Worm (Caenorhabditis elegans): ENCODE results near the gene F37B4.15.

F37B4.15 gene

DNA sequence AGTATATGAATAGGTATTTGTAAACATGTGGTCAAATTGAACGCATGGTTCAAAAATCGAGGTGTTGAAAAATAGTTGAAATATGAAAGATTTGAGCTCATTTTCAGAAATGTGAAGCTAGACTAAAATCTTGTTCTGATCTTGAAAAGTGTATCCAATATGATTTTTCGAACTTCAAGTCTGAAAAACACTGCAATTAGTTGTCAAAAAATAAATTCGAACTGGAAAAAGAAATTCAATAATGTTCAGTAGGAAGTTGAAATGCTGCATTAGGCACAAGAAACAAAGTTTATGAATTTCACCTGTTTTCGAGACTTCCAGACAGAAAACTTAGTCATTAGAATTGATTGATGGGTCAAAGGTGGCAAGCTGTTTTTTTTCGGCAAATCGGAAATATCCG is 30.5 kb upstream of the F37B4.15 start, which contains the start of gene srh-270:
Gene srh-270, minus strand, starts transcription at position 101 of the 400 bp plus-strand sequence.
- TF ChIP-seq efl-1 (GFP tag; optimal IDR thresholded peaks at IDR 0.05) (no peak), lin-40 (tag; optimal IDR thresholded peaks at IDR 0.05) (no peak), F52B5.7 (tag; optimal IDR thresholded peaks at IDR 0.05) (no peak), madf-8 (GFP tag; conservative IDR thresholded peaks at IDR 0.05) (no peak), mcd-1 (GFP tag; IDR thresholded peaks at IDR 0.05) (no peak), dox-1 (GFP tag; IDR thresholded peaks at IDR 0.05) (no peak), athp-1 (tag; optimal IDR thresholded peaks at IDR 0.05) (no peak)

DNA sequence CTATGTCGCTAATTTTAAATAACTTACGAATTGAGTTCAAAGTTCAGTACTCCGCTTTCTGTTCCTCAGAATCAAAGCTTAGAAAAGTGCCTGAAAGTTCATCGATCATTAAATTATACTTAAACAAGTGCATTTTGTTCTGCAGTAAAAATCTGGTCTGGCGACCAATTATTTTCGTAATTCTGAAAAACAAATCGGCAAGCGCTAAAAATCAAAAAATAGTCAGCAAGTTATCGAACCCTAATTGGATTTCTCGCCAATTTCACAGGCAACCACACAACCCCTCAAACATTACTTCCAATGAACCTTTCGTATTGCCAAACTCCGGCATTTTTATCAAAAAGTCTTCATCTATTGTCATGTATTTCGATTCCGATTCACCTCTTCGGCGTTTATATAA is 29.0 kb upstream of the F37B4.15 start, which contains the start of gene srh-272:
Gene srh-272, plus strand, starts transcription at position 301 of the 400 bp plus-strand sequence.
- TF ChIP-seq lsl-1 (GFP tag; optimal IDR thresholded peaks at IDR 0.05) (no peak), unc-130 (GFP tag; optimal IDR thresholded peaks at IDR 0.05) (no peak), hrde-1 (tag; optimal IDR thresholded peaks at IDR 0.05; ENCODE audit: borderline replicate concordance) (no peak), aptf-2 (GFP tag; conservative IDR thresholded peaks at IDR 0.05) (no peak), snpc-4 (GFP tag; optimal IDR thresholded peaks at IDR 0.05) (no peak), snpc-4 (tag; optimal IDR thresholded peaks at IDR 0.05) (no peak), tbx-9 (tag; optimal IDR thresholded peaks at IDR 0.05; ENCODE audit: borderline replicate concordance) (no peak), rec-8 (tag; optimal IDR thresholded peaks at IDR 0.05) (no peak), ztf-18 (tag; optimal IDR thresholded peaks at IDR 0.05) (no peak), rcor-1 (GFP tag; IDR thresholded peaks at IDR 0.05) (no peak), attf-5 (GFP tag; optimal IDR thresholded peaks at IDR 0.05) (no peak), ceh-79 (tag; optimal IDR thresholded peaks at IDR 0.05) (no peak)

DNA sequence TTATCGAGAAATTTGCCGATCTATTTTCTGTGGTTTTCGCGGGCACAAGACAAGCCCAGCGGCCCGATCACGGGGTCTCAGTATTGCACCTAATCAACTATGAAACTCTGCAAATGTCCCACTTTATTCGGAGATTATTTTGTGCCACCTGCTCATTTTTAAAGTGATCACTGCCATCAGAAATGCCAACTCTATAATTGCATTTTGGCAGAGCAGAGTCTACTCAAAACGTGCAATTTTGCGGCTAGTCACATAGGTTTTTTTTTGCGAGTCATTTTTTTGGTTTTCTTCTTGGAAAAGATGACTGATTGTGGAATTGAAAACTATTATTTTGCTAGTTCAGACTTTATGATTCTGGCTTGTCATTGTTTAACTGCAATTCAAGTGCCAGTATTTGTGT is 27.1 kb upstream of the F37B4.15 start, which contains the start of gene srh-240:
Gene srh-240, plus strand, starts transcription at position 301 of the 400 bp plus-strand sequence.
- TF ChIP-seq egl-44 (GFP tag; IDR thresholded peaks at IDR 0.05) (no peak), F10E7.11 (tag; optimal IDR thresholded peaks at IDR 0.05) (no peak), snpc-1.1 (tag; optimal IDR thresholded peaks at IDR 0.05; ENCODE audit: insufficient read depth) (no peak), ztf-28 (GFP tag; IDR thresholded peaks at IDR 0.05) (no peak), B0261.1 (tag; optimal IDR thresholded peaks at IDR 0.05) (no peak), ama-1 (optimal IDR thresholded peaks at IDR 0.05) (no peak), ama-1 (GFP tag; optimal IDR thresholded peaks at IDR 0.05) (no peak), lin-54 (GFP tag; optimal IDR thresholded peaks at IDR 0.05) (no peak), unc-62 (GFP tag; optimal IDR thresholded peaks at IDR 0.05) (no peak), F33H1.4 (GFP tag; IDR thresholded peaks at IDR 0.05) (no peak), ccch-3 (GFP tag; optimal IDR thresholded peaks at IDR 0.05) (no peak), rec-8 (tag; optimal IDR thresholded peaks at IDR 0.05) (no peak), madf-8 (GFP tag; conservative IDR thresholded peaks at IDR 0.05) (no peak)

DNA sequence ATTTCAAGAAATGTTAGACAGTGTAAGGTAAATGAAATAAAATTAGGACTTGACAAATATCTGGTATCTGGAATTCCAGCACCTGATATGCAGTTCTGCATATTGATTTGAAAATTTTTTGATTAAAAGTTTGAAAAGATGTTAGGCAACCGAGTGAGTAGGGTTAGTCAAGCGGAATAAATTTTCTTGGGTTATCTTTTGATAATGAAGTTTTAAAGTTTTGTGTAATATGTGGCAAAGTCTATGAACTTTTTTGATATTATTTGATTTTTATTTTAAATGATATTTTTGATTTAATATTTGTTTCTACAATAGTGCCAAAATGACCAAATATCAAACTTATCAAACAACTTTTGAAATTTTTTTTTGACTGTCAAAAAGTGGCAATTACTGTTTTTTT is 22.5 kb upstream of the F37B4.15 start, which contains the start of gene srh-241:
Gene srh-241, minus strand, starts transcription at position 101 of the 400 bp plus-strand sequence.
- TF ChIP-seq Y53F4B.3 (GFP tag; IDR thresholded peaks at IDR 0.05) (no peak), tbx-9 (tag; optimal IDR thresholded peaks at IDR 0.05; ENCODE audit: borderline replicate concordance) (no peak), let-607 (tag; optimal IDR thresholded peaks at IDR 0.05) (no peak), attf-5 (GFP tag; optimal IDR thresholded peaks at IDR 0.05) (no peak), cebp-1 (GFP tag; IDR thresholded peaks at IDR 0.05) (no peak), cebp-1 (tag; optimal IDR thresholded peaks at IDR 0.05) (no peak), rec-8 (tag; optimal IDR thresholded peaks at IDR 0.05) (no peak), F49E8.2 (tag; optimal IDR thresholded peaks at IDR 0.05; ENCODE audit: insufficient read depth) (no peak), Y56A3A.18 (GFP tag; IDR thresholded peaks at IDR 0.05) (no peak), ztf-6 (GFP tag; IDR thresholded peaks at IDR 0.05) (no peak), ztf-25 (GFP tag; IDR thresholded peaks at IDR 0.05) (no peak), die-1 (tag; optimal IDR thresholded peaks at IDR 0.05) (no peak), Y95B8A.8 (GFP tag; IDR thresholded peaks at IDR 0.05) (no peak), egl-18 (GFP tag; IDR thresholded peaks at IDR 0.05) (no peak), lin-35 (GFP tag; optimal IDR thresholded peaks at IDR 0.05) (no peak), madf-10 (tag; optimal IDR thresholded peaks at IDR 0.05) (no peak), ZK185.1 (tag; optimal IDR thresholded peaks at IDR 0.05; ENCODE audit: poor library complexity, severe bottlenecking) (no peak), aptf-2 (GFP tag; conservative IDR thresholded peaks at IDR 0.05) (no peak)

Measured in whole organism, young adult.